Worm (Caenorhabditis elegans): Measurements from ENCODE around the gene pqbp-1.1.

- TF ChIP-seq dao-5 (tag; optimal IDR thresholded peaks at IDR 0.05) (no peak), W03F9.2 (tag; optimal IDR thresholded peaks at IDR 0.05) (no peak), him-1 (tag; optimal IDR thresholded peaks at IDR 0.05) (no peak)
Measured at ce11 chrIV:293163-293755, 31.8 kb upstream of the pqbp-1.1 start.

All from whole organism, L4/young adult.